Fruit fly (Drosophila melanogaster) S2 (cell line): ENCODE measurements around the gene CG33342.

ENCODE experiments used
- CG8478 ChIP-seq: fragments of >200 bp; optimal IDR thresholded peaks from 2 replicates; lab custom pipeline; 2018
- CTCF ChIP-seq, 2 experiments: fragments of >200 bp; optimal IDR thresholded peaks; 2 replicates each; lab custom pipeline; 2018

DNA sequence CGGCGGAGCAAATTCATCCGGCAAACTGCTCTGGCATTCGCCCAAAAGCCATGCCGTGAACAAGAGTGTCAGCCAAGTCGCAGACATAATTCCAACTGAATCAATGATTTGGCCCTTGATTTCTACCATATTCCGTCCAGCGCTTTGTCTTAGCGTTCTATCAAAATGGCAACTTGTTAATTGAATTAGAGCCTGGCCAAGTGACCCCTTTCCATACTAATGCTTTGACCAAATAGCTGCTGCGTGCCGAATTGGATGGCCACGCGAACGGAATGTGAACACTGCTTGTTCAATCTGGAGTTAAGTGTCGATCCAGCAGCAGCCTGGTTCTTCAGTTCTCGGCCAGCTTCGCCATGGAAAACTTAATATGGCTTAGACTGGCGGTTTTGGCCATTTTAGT, 13.6 kb downstream of the CG33342 start, which contains the start of the genes CG5768 and CG13615:
- no peak for TF ChIP-seq CG8478 (lab: Kevin White, UChicago)
- no peak for TF ChIP-seq CTCF (optimal IDR thresholded peaks at IDR 0.05; lab: Kevin White, UChicago)
